Worm (Caenorhabditis elegans) whole organism, L1 larva: ENCODE data around the gene cnnm-1.

Experiments
- aly-2 ChIP-seq: fragments of 150-350 bp; optimal IDR thresholded peaks from 2 replicates; lab custom pipeline; 2014; ENCODE audit warnings: missing biosample characterization, missing genetic modification characterization
- elt-2 ChIP-seq: sonication (generic microtip); optimal IDR thresholded peaks from 2 replicates; lab custom pipeline; 2016; ENCODE audit warnings: missing genetic modification characterization, mild to moderate bottlenecking, inconsistent platforms, missing compliant biosample characterization, missing genetic modification reagents
- elt-3 ChIP-seq, 6 experiments: fragments of 150-350 bp in 1 of 6; sonication (generic microtip); optimal IDR thresholded peaks; 2 replicates each; lab custom pipeline; 2017 to 2018; ENCODE audit warnings: missing biosample characterization in 6 of 6, missing genetic modification characterization in 6 of 6, inconsistent platforms in 1 of 6
- lsy-2 ChIP-seq, 2 experiments: fragments of 150-350 bp; optimal IDR thresholded peaks; 2 replicates each; lab custom pipeline; 2014; ENCODE audit warnings: missing biosample characterization in 2 of 2, missing genetic modification characterization in 2 of 2
- nhr-28 ChIP-seq: fragments of 150-350 bp; optimal IDR thresholded peaks from 2 replicates; lab custom pipeline; 2014; ENCODE audit warnings: missing biosample characterization, missing genetic modification characterization
- nhr-77 ChIP-seq: fragments of 150-350 bp; optimal IDR thresholded peaks from 2 replicates; lab custom pipeline; 2014; ENCODE audit warnings: missing biosample characterization, missing genetic modification characterization
- pag-3 ChIP-seq: sonication (generic microtip); optimal IDR thresholded peaks from 2 replicates; lab custom pipeline; 2017; ENCODE audit warnings: missing genetic modification characterization, mild to moderate bottlenecking, missing compliant biosample characterization, antibody characterized with exemption, borderline replicate concordance; ENCODE audit not compliant: insufficient read depth
- snpc-4 ChIP-seq: fragments of 150-350 bp; optimal IDR thresholded peaks from 2 replicates; lab custom pipeline; 2014; ENCODE audit warnings: missing biosample characterization, missing genetic modification characterization
- unc-130 ChIP-seq: fragments of 150-350 bp; optimal IDR thresholded peaks from 2 replicates; lab custom pipeline; 2017; ENCODE audit warnings: missing biosample characterization, missing genetic modification characterization, inconsistent platforms
- unc-62 ChIP-seq: fragments of 150-350 bp; optimal IDR thresholded peaks from 2 replicates; lab custom pipeline; 2014; ENCODE audit warnings: missing biosample characterization, missing genetic modification reagents, missing genetic modification characterization
- unc-98 ChIP-seq: fragments of 200-800 bp; sonication (Bioruptor generic); IDR thresholded peaks from 2 replicates; pipeline ENCODE4 v1.3.6; 2022; ENCODE audit warnings: missing genetic modification characterization, missing compliant biosample characterization
- xbp-1 ChIP-seq: sonication (generic microtip); optimal IDR thresholded peaks from 2 replicates; lab custom pipeline; 2016; ENCODE audit warnings: missing genetic modification characterization, missing compliant biosample characterization
- ztf-11 ChIP-seq, 2 experiments: sonication (generic microtip); optimal IDR thresholded peaks; 2 replicates each; lab custom pipeline; 2016 to 2017; ENCODE audit warnings: missing genetic modification characterization in 2 of 2, missing biosample characterization in 1 of 2, missing compliant biosample characterization in 1 of 2
- ztf-4 ChIP-seq: fragments of 150-350 bp; optimal IDR thresholded peaks from 2 replicates; lab custom pipeline; 2014; ENCODE audit warnings: missing biosample characterization, missing genetic modification characterization

DNA sequence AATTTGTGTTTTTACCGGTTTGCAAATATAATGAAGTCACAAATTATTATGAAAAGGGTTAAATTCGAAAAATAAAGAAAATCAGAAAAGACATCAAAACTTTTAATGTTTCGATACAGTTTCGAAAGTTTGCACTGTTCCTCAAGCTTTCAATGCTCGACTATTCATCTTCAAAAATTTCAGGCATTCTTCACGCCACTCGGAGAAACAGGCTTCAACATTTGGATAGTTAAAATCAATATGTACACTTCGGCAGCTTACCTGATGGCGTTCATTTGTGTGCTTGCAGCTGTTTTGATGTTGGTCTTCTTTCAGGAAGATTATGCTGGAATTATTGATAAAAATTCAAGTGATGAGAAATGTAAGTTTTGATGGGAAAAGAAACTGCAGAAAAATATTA lies 40.5 kb upstream of the cnnm-1 start:
- TF ChIP-seq unc-62 (GFP tag; lab: Kevin White, UChicago) (no peak), unc-98 (GFP tag; lab: Robert Waterston, UW) (no peak), aly-2 (no peak), xbp-1 (tag; lab: Kevin White, UChicago) (no peak), elt-3 (tag; optimal IDR thresholded peaks at IDR 0.05; lab: Kevin White, UChicago) (no peak), nhr-77 (no peak), ztf-11 (tag; optimal IDR thresholded peaks at IDR 0.05; lab: Kevin White, UChicago) (no peak), lsy-2 (tag; optimal IDR thresholded peaks at IDR 0.05; lab: Kevin White, UChicago) (no peak), ztf-4 (tag; lab: Kevin White, UChicago) (no peak), elt-2 (no peak), snpc-4 (no peak), pag-3 (tag; lab: Kevin White, UChicago) (no peak), nhr-28 (tag; lab: Kevin White, UChicago) (no peak), unc-130 (tag; lab: Kevin White, UChicago) (no peak)
